Worm (Caenorhabditis elegans) whole organism, L3 larva: ENCODE data around the gene ptr-18.
A peak's percentile ranks its signal among the peaks of the same experiment; 100 is the strongest.

Experiments used
- R02D3.7 ChIP-seq: fragments of 150-350 bp; optimal IDR thresholded peaks from 2 replicates; lab custom pipeline; 2014; ENCODE audit warnings: missing biosample characterization, missing genetic modification characterization
- ZK546.5 ChIP-seq: sonication (generic microtip); optimal IDR thresholded peaks from 2 replicates; lab custom pipeline; 2017; ENCODE audit warnings: missing biosample characterization, missing genetic modification characterization
- ceh-16 ChIP-seq: sonication (generic microtip); optimal IDR thresholded peaks from 2 replicates; lab custom pipeline; 2017; ENCODE audit warnings: missing biosample characterization, missing genetic modification characterization
- ceh-9 ChIP-seq: sonication (generic microtip); optimal IDR thresholded peaks from 2 replicates; lab custom pipeline; 2018; ENCODE audit warnings: missing biosample characterization, missing genetic modification characterization
- daf-12 ChIP-seq: fragments of 150-350 bp; optimal IDR thresholded peaks from 2 replicates; lab custom pipeline; 2014; ENCODE audit warnings: missing biosample characterization, missing genetic modification reagents, missing genetic modification characterization
- egl-27 ChIP-seq: sonication (generic microtip); optimal IDR thresholded peaks from 4 replicates; lab custom pipeline; 2017; ENCODE audit warnings: missing biosample characterization, missing genetic modification reagents, missing genetic modification characterization
- egl-5 ChIP-seq: fragments of 150-350 bp; optimal IDR thresholded peaks from 2 replicates; lab custom pipeline; 2017; ENCODE audit warnings: missing biosample characterization, missing genetic modification reagents, missing genetic modification characterization, inconsistent platforms
- elt-1 ChIP-seq: fragments of 150-350 bp; optimal IDR thresholded peaks from 2 replicates; lab custom pipeline; 2014; ENCODE audit warnings: missing biosample characterization, missing genetic modification characterization
- elt-2 ChIP-seq: sonication (generic microtip); optimal IDR thresholded peaks from 2 replicates; lab custom pipeline; 2016; ENCODE audit warnings: missing genetic modification reagents, mild to moderate bottlenecking, missing genetic modification characterization, missing compliant biosample characterization
- elt-3 ChIP-seq, 3 experiments: fragments of 150-350 bp in 1 of 3; sonication (generic microtip) in 2 of 3; optimal IDR thresholded peaks; 2 replicates in 2 of 3; 4 replicates in 1 of 3; lab custom pipeline; 2014 to 2017; ENCODE audit warnings: missing biosample characterization in 3 of 3, missing genetic modification characterization in 3 of 3
- eor-1 ChIP-seq, 2 experiments: fragments of 150-350 bp; optimal IDR thresholded peaks; 2 replicates each; lab custom pipeline; 2014 to 2018; ENCODE audit warnings: missing biosample characterization in 2 of 2, missing genetic modification characterization in 2 of 2
- fkh-10 ChIP-seq: sonication (generic microtip); optimal IDR thresholded peaks from 2 replicates; lab custom pipeline; 2017; ENCODE audit warnings: missing biosample characterization, missing genetic modification reagents, missing genetic modification characterization
- fkh-2 ChIP-seq: fragments of 150-350 bp; optimal IDR thresholded peaks from 2 replicates; lab custom pipeline; 2014; ENCODE audit warnings: missing biosample characterization, missing genetic modification reagents, missing genetic modification characterization
- fos-1 ChIP-seq: fragments of 150-350 bp; optimal IDR thresholded peaks from 2 replicates; lab custom pipeline; 2014; ENCODE audit warnings: missing biosample characterization, missing genetic modification characterization
- hmg-11 ChIP-seq: sonication (generic microtip); optimal IDR thresholded peaks from 2 replicates; lab custom pipeline; 2016; ENCODE audit warnings: missing genetic modification characterization, missing compliant biosample characterization
- jun-1 ChIP-seq: fragments of 150-350 bp; optimal IDR thresholded peaks from 2 replicates; lab custom pipeline; 2014; ENCODE audit warnings: missing biosample characterization, missing genetic modification reagents, missing genetic modification characterization
- lin-15B ChIP-seq: fragments of 150-350 bp; optimal IDR thresholded peaks from 2 replicates; lab custom pipeline; 2014; ENCODE audit warnings: missing biosample characterization, missing genetic modification characterization
- lin-39 ChIP-seq: fragments of 150-350 bp; optimal IDR thresholded peaks from 2 replicates; lab custom pipeline; 2018; ENCODE audit warnings: missing biosample characterization, missing genetic modification reagents, missing genetic modification characterization
- lsy-12 ChIP-seq: sonication (generic microtip); optimal IDR thresholded peaks from 2 replicates; lab custom pipeline; 2016; ENCODE audit warnings: mild to moderate bottlenecking, missing genetic modification characterization, missing compliant biosample characterization
- mml-1 ChIP-seq: fragments of 150-350 bp; sonication (generic microtip); optimal IDR thresholded peaks from 3 replicates; lab custom pipeline; 2014; ENCODE audit warnings: missing biosample characterization, missing genetic modification characterization
- nfya-1 ChIP-seq: sonication (generic microtip); optimal IDR thresholded peaks from 2 replicates; lab custom pipeline; 2017; ENCODE audit warnings: missing genetic modification characterization, mild to moderate bottlenecking, missing compliant biosample characterization, antibody characterized with exemption, moderate library complexity; ENCODE audit not compliant: insufficient read depth
- nhr-11 ChIP-seq: fragments of 150-350 bp; optimal IDR thresholded peaks from 2 replicates; lab custom pipeline; 2014; ENCODE audit warnings: missing biosample characterization, missing genetic modification characterization
- nhr-12 ChIP-seq: fragments of 150-350 bp; optimal IDR thresholded peaks from 2 replicates; lab custom pipeline; 2014; ENCODE audit warnings: missing biosample characterization, missing genetic modification characterization
- nhr-237 ChIP-seq: fragments of 150-350 bp; optimal IDR thresholded peaks from 2 replicates; lab custom pipeline; 2014; ENCODE audit warnings: missing biosample characterization, missing genetic modification characterization
- nhr-28 ChIP-seq: fragments of 150-350 bp; optimal IDR thresholded peaks from 2 replicates; lab custom pipeline; 2014; ENCODE audit warnings: missing biosample characterization, missing genetic modification characterization
- nhr-43 ChIP-seq: sonication (generic microtip); optimal IDR thresholded peaks from 2 replicates; lab custom pipeline; 2016; ENCODE audit warnings: mild to moderate bottlenecking, missing genetic modification characterization, missing compliant biosample characterization; ENCODE audit not compliant: poor library complexity, severe bottlenecking
- nhr-76 ChIP-seq: fragments of 150-350 bp; sonication (generic microtip); optimal IDR thresholded peaks from 5 replicates; lab custom pipeline; 2014; ENCODE audit warnings: missing biosample characterization, missing genetic modification characterization
- nhr-77 ChIP-seq: fragments of 150-350 bp; optimal IDR thresholded peaks from 2 replicates; lab custom pipeline; 2014; ENCODE audit warnings: missing biosample characterization, missing genetic modification characterization
- pha-4 ChIP-seq: fragments of 150-350 bp; optimal IDR thresholded peaks from 2 replicates; lab custom pipeline; 2014; ENCODE audit warnings: missing biosample characterization, missing genetic modification reagents, missing genetic modification characterization
- sea-2 ChIP-seq: fragments of 150-350 bp; sonication (generic microtip); optimal IDR thresholded peaks from 4 replicates; lab custom pipeline; 2014; ENCODE audit warnings: missing biosample characterization, missing genetic modification reagents, missing genetic modification characterization
- snpc-4 ChIP-seq: fragments of 150-350 bp; optimal IDR thresholded peaks from 2 replicates; lab custom pipeline; 2014; ENCODE audit warnings: missing biosample characterization, missing genetic modification characterization
- tbx-2 ChIP-seq: sonication (generic microtip); optimal IDR thresholded peaks from 2 replicates; lab custom pipeline; 2016; ENCODE audit warnings: mild to moderate bottlenecking, missing genetic modification characterization, missing compliant biosample characterization
- unc-62 ChIP-seq: fragments of 150-350 bp; sonication (generic microtip); optimal IDR thresholded peaks from 4 replicates; lab custom pipeline; 2014; ENCODE audit warnings: missing biosample characterization, missing genetic modification reagents, missing genetic modification characterization
- ztf-11 ChIP-seq: fragments of 150-350 bp; optimal IDR thresholded peaks from 2 replicates; lab custom pipeline; 2014; ENCODE audit warnings: missing biosample characterization, missing genetic modification characterization

ptr-18 gene

DNA sequence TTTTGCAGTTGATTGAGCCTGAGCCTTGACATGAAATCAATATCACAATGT, at the start of gene ptr-18:
Gene ptr-18 (plus strand): TSS at position 9 of the 51 bp plus-strand sequence.
- TF ChIP-seq mml-1 (tag; lab: Kevin White, UChicago) (no peak), egl-5 (tag; lab: Kevin White, UChicago) (no peak), elt-2 (tag; lab: Kevin White, UChicago) (no peak), elt-1 (no peak), tbx-2 (no peak), nhr-76 (tag; lab: Kevin White, UChicago) (no peak), egl-27 (no peak)

- TF ChIP-seq R02D3.7 (tag; lab: Kevin White, UChicago) (peak; percentile 88), lin-15B (tag; lab: Kevin White, UChicago) (peak; percentile 61), hmg-11 (no peak)
- TF ChIP-seq, all 47 proteins: peak for 2
These were observed 46.3 kb upstream of the ptr-18 start, which contains the start of the genes F58G1.2 and wago-4 for ce11 chrII:12918960-12919553. TSS of gene F58G1.2 (minus strand) at chrII:12919010. TSS of gene wago-4 (plus strand) at chrII:12919551.

- TF ChIP-seq elt-3 (tag; optimal IDR thresholded peaks at IDR 0.05; lab: Kevin White, UChicago) (no peak), lin-15B (tag; lab: Kevin White, UChicago) (no peak)
These were observed 43.9 kb upstream of the ptr-18 start for ce11 chrII:12921478-12921877.

- TF ChIP-seq nhr-12 (tag; lab: Kevin White, UChicago) (no peak), snpc-4 (tag; lab: Kevin White, UChicago) (no peak), egl-27 (no peak), ceh-9 (tag; lab: Kevin White, UChicago) (no peak), ztf-11 (tag; lab: Kevin White, UChicago) (no peak), ZK546.5 (tag; lab: Kevin White, UChicago) (no peak), lin-15B (tag; lab: Kevin White, UChicago) (no peak), mml-1 (tag; lab: Kevin White, UChicago) (no peak), egl-5 (tag; lab: Kevin White, UChicago) (no peak), tbx-2 (no peak), R02D3.7 (tag; lab: Kevin White, UChicago) (no peak), fkh-10 (no peak), nhr-43 (tag; lab: Kevin White, UChicago) (no peak), elt-1 (no peak), jun-1 (no peak)
- TF ChIP-seq, all 47 proteins: peak for 0
These were observed 42.1 kb upstream of the ptr-18 start for ce11 chrII:12923225-12923624.

DNA sequence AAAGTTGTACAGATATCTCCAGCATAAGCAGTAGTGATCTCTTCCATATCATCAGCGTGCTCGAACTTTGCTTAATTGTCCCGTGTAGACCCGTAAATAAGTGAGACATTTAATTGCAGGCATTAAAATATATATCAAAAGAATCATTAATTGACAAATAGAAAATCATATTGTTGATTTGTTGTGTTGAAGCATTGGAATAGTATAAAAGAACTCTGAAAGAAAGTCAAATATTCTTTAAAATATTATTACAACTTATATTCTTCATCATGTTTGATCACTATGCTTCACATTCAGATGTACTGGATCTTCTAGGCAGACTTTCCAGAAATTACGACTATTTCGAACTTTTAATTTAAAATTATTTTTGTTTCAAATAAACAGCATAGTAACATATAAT, 39.8 kb upstream of the ptr-18 start, which contains the start of gene F58G1.8:
Gene F58G1.8 (minus strand): TSS at position 101 of the 400 bp plus-strand sequence.
- TF ChIP-seq pha-4 (tag; lab: Kevin White, UChicago) (no peak), nfya-1 (no peak), ztf-11 (tag; lab: Kevin White, UChicago) (no peak), nhr-12 (tag; lab: Kevin White, UChicago) (no peak), eor-1 (tag; optimal IDR thresholded peaks at IDR 0.05; lab: Kevin White, UChicago) (no peak), nhr-28 (tag; lab: Kevin White, UChicago) (no peak), egl-27 (no peak), hmg-11 (no peak), daf-12 (tag; lab: Kevin White, UChicago) (no peak), elt-1 (no peak), nhr-77 (tag; lab: Kevin White, UChicago) (no peak), snpc-4 (tag; lab: Kevin White, UChicago) (no peak)

DNA sequence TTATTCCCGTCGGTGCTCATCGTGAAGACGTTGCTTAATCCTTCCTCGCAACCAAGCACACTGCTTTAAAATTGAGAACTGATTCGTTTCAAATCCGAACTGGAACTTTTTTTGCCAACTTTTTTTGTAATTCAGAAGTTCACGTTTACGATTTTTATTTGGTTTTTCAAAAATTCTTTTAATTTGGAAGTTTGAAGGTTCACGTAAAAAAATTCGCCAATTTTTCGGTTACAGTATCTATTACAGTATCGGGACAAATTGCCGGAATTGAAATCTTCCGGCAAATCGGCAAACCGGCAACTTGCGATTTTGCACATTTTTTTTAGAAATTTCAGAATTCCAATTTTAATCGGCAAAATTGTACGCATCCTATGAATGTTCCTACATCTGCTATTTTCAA, 37.1 kb upstream of the ptr-18 start, which contains the start of gene F58G1.3:
Gene F58G1.3 (minus strand): TSS at position 101 of the 400 bp plus-strand sequence.
- TF ChIP-seq nhr-28 (tag; lab: Kevin White, UChicago): no peak
- TF ChIP-seq lin-39 (tag; lab: Kevin White, UChicago): no peak
- TF ChIP-seq fos-1 (tag; lab: Kevin White, UChicago): no peak
- TF ChIP-seq ceh-16: no peak
- TF ChIP-seq fkh-10: no peak
- no peak for TF ChIP-seq lin-15B (tag; lab: Kevin White, UChicago)
- TF ChIP-seq nhr-77 (tag; lab: Kevin White, UChicago): no peak
- TF ChIP-seq nhr-237 (tag; lab: Kevin White, UChicago): no peak
- TF ChIP-seq daf-12 (tag; lab: Kevin White, UChicago): no peak
- no peak for TF ChIP-seq unc-62 (GFP tag; lab: Kevin White, UChicago)
- no peak for TF ChIP-seq pha-4 (tag; lab: Kevin White, UChicago)
- no peak for TF ChIP-seq R02D3.7 (tag; lab: Kevin White, UChicago)
- TF ChIP-seq sea-2 (GFP tag; lab: Kevin White, UChicago): no peak
- no peak for TF ChIP-seq eor-1 (tag; optimal IDR thresholded peaks at IDR 0.05; lab: Kevin White, UChicago)
- TF ChIP-seq snpc-4 (tag; lab: Kevin White, UChicago): no peak
- no peak for TF ChIP-seq fkh-2
- no peak for TF ChIP-seq ceh-9 (tag; lab: Kevin White, UChicago)
- TF ChIP-seq nhr-11 (tag; lab: Kevin White, UChicago): no peak
- no peak for TF ChIP-seq nhr-76 (tag; lab: Kevin White, UChicago)
- no peak for TF ChIP-seq lsy-12 (tag; lab: Kevin White, UChicago)
